Fruit fly (Drosophila melanogaster) S2 (cell line): ENCODE measurements around the gene CG11504.

ENCODE experiments used
- CG8478 ChIP-seq: fragments of >200 bp; optimal IDR thresholded peaks from 2 replicates; lab custom pipeline; 2018
- CTCF ChIP-seq, 2 experiments: fragments of >200 bp; optimal IDR thresholded peaks; 2 replicates each; lab custom pipeline; 2018

DNA sequence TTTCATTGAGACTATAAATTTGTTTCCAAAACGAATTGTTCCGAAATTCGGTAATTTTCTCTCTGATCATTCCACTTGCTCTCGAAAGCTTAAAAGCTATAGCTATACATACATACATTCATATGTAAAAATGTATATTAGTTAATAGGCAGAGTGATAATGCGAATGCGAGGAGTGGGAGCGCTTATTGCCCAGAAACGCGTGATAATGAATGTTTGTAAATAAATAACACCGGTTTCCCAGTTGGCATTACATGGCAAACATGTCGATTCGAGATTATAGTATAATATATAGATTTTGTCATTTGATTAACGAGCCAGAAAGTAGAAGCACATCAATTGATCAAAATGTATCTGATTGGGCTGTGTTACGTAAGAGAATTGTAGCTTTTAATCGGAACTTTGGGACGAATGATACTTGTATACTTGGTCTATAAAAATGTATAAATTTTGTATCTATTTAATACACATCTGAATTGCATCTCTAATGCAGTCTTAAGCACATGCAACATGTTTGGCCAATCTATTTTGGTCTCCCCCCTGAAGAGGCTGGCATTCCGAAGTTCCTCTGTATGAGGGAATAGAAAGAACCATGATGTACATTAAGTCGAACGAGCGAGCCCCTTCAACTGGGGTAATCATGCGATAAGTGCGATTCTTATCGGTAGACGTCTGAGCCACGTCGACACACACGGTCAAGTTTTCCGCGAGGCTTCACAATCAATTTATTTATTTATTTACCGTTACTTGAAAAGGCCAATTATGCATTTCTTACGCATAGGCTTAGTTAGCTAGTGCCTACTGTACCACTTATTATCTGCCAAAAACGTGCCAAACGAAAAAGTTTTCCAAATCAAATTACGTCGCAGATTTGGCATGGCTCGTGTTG lies 15.1 kb downstream of the CG11504 start:
- TF ChIP-seq CG8478 (lab: Kevin White, UChicago): no peak
- no peak for TF ChIP-seq CTCF (optimal IDR thresholded peaks at IDR 0.05; lab: Kevin White, UChicago)
